Worm (Caenorhabditis elegans): ENCODE results near the gene clec-72.

clec-72 gene

DNA sequence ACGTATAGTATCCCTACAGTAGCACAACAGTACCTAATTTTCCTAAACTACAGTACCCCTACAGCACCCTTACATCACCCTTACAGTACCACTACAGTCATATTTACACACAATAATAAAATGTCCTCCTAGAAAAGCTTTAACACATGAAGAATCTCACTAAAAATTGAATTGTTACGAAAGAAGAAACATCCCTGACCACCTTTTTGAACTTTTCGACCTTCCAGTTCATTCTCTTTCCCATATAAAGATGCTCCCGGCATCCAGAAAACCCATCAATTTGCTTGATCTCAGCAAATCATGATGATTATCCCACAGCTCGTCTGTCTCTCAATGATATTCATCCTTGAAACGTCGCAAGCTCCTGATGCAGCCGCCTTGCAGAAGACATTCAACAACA is 40.0 kb upstream of the clec-72 start, which contains the start of gene F56D6.21:
Gene F56D6.21, plus strand, starts transcription at position 301 of the 400 bp plus-strand sequence.
- TF ChIP-seq zag-1 (tag; optimal IDR thresholded peaks at IDR 0.05) = no peak
- TF ChIP-seq fos-1 (tag; optimal IDR thresholded peaks at IDR 0.05) = no peak
- TF ChIP-seq hlh-17 (GFP tag; optimal IDR thresholded peaks at IDR 0.05; ENCODE audit: borderline replicate concordance) = no peak
- no peak for TF ChIP-seq mdl-1 (tag; optimal IDR thresholded peaks at IDR 0.05)
- no peak for TF ChIP-seq hpl-2 (GFP tag; optimal IDR thresholded peaks at IDR 0.05)
- no peak for TF ChIP-seq dpl-1 (GFP tag; optimal IDR thresholded peaks at IDR 0.05)
- no peak for TF ChIP-seq unc-130 (tag; optimal IDR thresholded peaks at IDR 0.05)
- no peak for TF ChIP-seq ets-5 (GFP tag; IDR thresholded peaks at IDR 0.05)
- TF ChIP-seq lsy-2 (tag; optimal IDR thresholded peaks at IDR 0.05) = no peak
- TF ChIP-seq nhr-84 (tag; optimal IDR thresholded peaks at IDR 0.05) = no peak
- no peak for TF ChIP-seq rnt-1 (tag; optimal IDR thresholded peaks at IDR 0.05)
- no peak for TF ChIP-seq blmp-1 (tag; optimal IDR thresholded peaks at IDR 0.05)
- TF ChIP-seq egl-27 (tag; optimal IDR thresholded peaks at IDR 0.05) = no peak
- TF ChIP-seq ztf-4 (tag; optimal IDR thresholded peaks at IDR 0.05) = no peak
- TF ChIP-seq ceh-90 (tag; optimal IDR thresholded peaks at IDR 0.05) = no peak
- no peak for TF ChIP-seq Y116A8C.19 (tag; optimal IDR thresholded peaks at IDR 0.05; ENCODE audit: borderline replicate concordance)

DNA sequence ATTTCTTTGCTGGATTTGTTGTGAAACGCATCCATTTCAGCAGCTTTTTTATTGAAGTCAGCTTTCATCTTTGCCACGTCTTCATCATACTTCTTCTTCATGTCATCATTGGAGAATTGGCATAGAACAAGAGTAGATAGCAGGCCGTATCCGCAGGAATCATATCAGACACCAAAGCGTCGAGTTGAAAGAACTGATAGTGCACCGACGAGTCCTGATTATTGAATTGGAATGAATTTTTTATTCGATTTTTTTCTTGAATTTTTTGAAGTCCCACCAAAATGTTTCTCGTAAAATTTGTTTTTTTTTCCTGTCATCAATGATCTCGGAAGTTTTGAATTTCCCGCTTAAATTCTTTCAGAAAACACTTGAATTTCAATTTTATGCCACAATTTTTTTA is 38.2 kb upstream of the clec-72 start, which contains the start of gene F56D6.11:
Gene F56D6.11, minus strand, starts transcription at position 101 of the 400 bp plus-strand sequence.
- TF ChIP-seq efl-3 (GFP tag; optimal IDR thresholded peaks at IDR 0.05) (no peak), lin-14 (GFP tag; optimal IDR thresholded peaks at IDR 0.05) (no peak), xbp-1 (tag; optimal IDR thresholded peaks at IDR 0.05) (no peak), unc-30 (tag; optimal IDR thresholded peaks at IDR 0.05) (no peak), ceh-82 (tag; optimal IDR thresholded peaks at IDR 0.05) (no peak), tlp-1 (tag; optimal IDR thresholded peaks at IDR 0.05) (no peak), nhr-237 (tag; optimal IDR thresholded peaks at IDR 0.05) (no peak), nhr-19 (GFP tag; conservative IDR thresholded peaks at IDR 0.05) (no peak), rnt-1 (tag; optimal IDR thresholded peaks at IDR 0.05) (no peak), C16A3.4 (tag; optimal IDR thresholded peaks at IDR 0.05) (no peak), nhr-71 (tag; optimal IDR thresholded peaks at IDR 0.05) (no peak), C04F5.9 (tag; optimal IDR thresholded peaks at IDR 0.05) (no peak), efl-1 (optimal IDR thresholded peaks at IDR 0.05) (no peak), efl-1 (GFP tag; optimal IDR thresholded peaks at IDR 0.05 in 1 of 2) (no peak), lin-35 (GFP tag; optimal IDR thresholded peaks at IDR 0.05) (no peak), fkh-8 (tag; optimal IDR thresholded peaks at IDR 0.05) (no peak), nhr-76 (tag; optimal IDR thresholded peaks at IDR 0.05) (no peak), ztf-4 (tag; optimal IDR thresholded peaks at IDR 0.05) (no peak), nhr-85 (tag) (no peak)

DNA sequence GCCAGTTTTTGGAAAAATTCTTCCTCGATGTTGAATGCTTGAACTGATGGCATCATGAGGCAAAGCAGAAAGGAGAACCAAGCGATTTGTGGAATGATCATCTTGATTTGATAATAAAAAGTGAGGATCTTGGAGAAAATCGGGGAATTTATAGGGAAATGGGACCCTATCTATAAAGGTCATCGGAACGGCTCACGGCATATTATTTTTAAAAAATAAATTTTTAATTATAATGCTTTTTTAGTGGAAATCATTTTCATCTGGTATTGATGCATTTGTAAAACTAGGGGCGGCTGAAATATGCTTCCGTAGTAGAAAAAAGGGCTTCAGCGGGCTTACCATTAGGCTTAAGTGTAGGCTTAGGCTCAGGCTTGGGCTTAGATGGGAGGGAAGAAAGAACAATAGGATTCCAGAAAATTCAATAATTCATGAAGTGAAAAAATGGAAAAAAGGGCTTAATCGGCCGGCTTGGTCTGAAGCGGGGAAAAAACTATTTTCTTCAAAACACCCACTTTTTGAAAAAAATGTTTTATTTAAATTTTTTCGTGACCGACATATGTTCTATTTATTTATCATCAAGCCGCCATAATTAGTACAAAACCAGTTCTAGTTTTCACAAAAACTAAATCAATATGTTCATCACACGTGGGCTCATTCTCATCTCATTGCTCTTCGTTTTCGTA is 37.0 kb upstream of the clec-72 start, which contains the start of the genes F56D6.22 and F56D6.12:
Gene F56D6.22, minus strand, starts transcription at position 101 of the 683 bp plus-strand sequence.
Gene F56D6.12, plus strand, starts transcription at position 633 of the 683 bp plus-strand sequence.
- no peak for TF ChIP-seq zag-1 (tag; optimal IDR thresholded peaks at IDR 0.05)
- TF ChIP-seq egl-27 (tag; optimal IDR thresholded peaks at IDR 0.05) = no peak
- TF ChIP-seq nhr-12 (tag; optimal IDR thresholded peaks at IDR 0.05) = no peak
- TF ChIP-seq unc-30 (tag; optimal IDR thresholded peaks at IDR 0.05) = no peak
- TF ChIP-seq zip-4 (GFP tag; optimal IDR thresholded peaks at IDR 0.05) = no peak
- TF ChIP-seq ets-5 (GFP tag; IDR thresholded peaks at IDR 0.05) = no peak
- TF ChIP-seq unc-62 (GFP tag; optimal IDR thresholded peaks at IDR 0.05) = no peak
- no peak for TF ChIP-seq nhr-77 (tag; optimal IDR thresholded peaks at IDR 0.05)
- no peak for TF ChIP-seq ama-1 (optimal IDR thresholded peaks at IDR 0.05)
- no peak for TF ChIP-seq unc-98 (GFP tag; IDR thresholded peaks at IDR 0.05)
- TF ChIP-seq jun-1 (tag; optimal IDR thresholded peaks at IDR 0.05) = no peak
- TF ChIP-seq fos-1 (tag; optimal IDR thresholded peaks at IDR 0.05) = no peak
- no peak for TF ChIP-seq pqm-1 (tag; optimal IDR thresholded peaks at IDR 0.05)
- TF ChIP-seq lin-13 (GFP tag; optimal IDR thresholded peaks at IDR 0.05) = no peak

All from whole organism, L1 larva.